Fruit fly (Drosophila melanogaster) whole organism, prepupa: Measurements from ENCODE around the gene kat80.
A peak's percentile ranks its signal among the peaks of the same experiment; 100 is the strongest.

Experiments used
- CG10631 ChIP-seq: fragments of 200-800 bp; sonication (Bioruptor generic); optimal IDR thresholded peaks from 2 replicates; lab custom pipeline; 2016; ENCODE audit warnings: missing biosample characterization, missing genetic modification characterization
- CG32006 ChIP-seq: fragments of 200-800 bp; sonication (Bioruptor generic); optimal IDR thresholded peaks from 3 replicates; lab custom pipeline; 2017; ENCODE audit warnings: missing biosample characterization, mild to moderate bottlenecking, missing genetic modification characterization
- Met ChIP-seq: fragments of 200-800 bp; sonication (Bioruptor generic); optimal IDR thresholded peaks from 3 replicates; lab custom pipeline; 2016; ENCODE audit warnings: missing biosample characterization, missing genetic modification characterization
- salr ChIP-seq, 2 experiments: fragments of 200-800 bp; sonication (Bioruptor generic); optimal IDR thresholded peaks; 3 replicates each; lab custom pipeline; 2016 to 2018; ENCODE audit warnings: missing biosample characterization in 2 of 2, missing genetic modification characterization in 2 of 2, mild to moderate bottlenecking in 1 of 2
- vri ChIP-seq: fragments of 200-800 bp; sonication (Bioruptor generic); optimal IDR thresholded peaks from 3 replicates; lab custom pipeline; 2016; ENCODE audit warnings: missing biosample characterization, mild to moderate bottlenecking, missing genetic modification characterization

dm6 chrX:16320197-16320921 lies 44.4 kb upstream of the kat80 start, which contains the start of gene Cyp1:
- TF ChIP-seq CG32006 (GFP tag; lab: Kevin White, UChicago) (no peak), vri (GFP tag; lab: Kevin White, UChicago) (peak; percentile 88), Met (GFP tag; lab: Kevin White, UChicago) (no peak), salr (GFP tag; optimal IDR thresholded peaks at IDR 0.05; lab: Kevin White, UChicago) (no peak), CG10631 (no peak)
